Worm (Caenorhabditis elegans) whole organism, L2 larva: ENCODE results near the gene T08D10.3.

Experiments used
- aly-2 ChIP-seq: fragments of 150-350 bp; optimal IDR thresholded peaks from 2 replicates; lab custom pipeline; 2014; ENCODE audit warnings: missing biosample characterization, missing genetic modification characterization
- crh-2 ChIP-seq: sonication (generic microtip); optimal IDR thresholded peaks from 2 replicates; lab custom pipeline; 2017; ENCODE audit warnings: missing biosample characterization, missing genetic modification characterization
- egl-27 ChIP-seq: sonication (generic microtip); optimal IDR thresholded peaks from 3 replicates; lab custom pipeline; 2017; ENCODE audit warnings: missing biosample characterization, missing genetic modification reagents, missing genetic modification characterization
- elt-1 ChIP-seq: fragments of 150-350 bp; optimal IDR thresholded peaks from 2 replicates; lab custom pipeline; 2014; ENCODE audit warnings: missing biosample characterization, missing genetic modification characterization
- lsy-2 ChIP-seq, 2 experiments: fragments of 150-350 bp in 1 of 2; sonication (generic microtip) in 1 of 2; optimal IDR thresholded peaks; 2 replicates each; lab custom pipeline; 2014 to 2017; ENCODE audit warnings: missing biosample characterization in 2 of 2, missing genetic modification characterization in 2 of 2
- mdl-1 ChIP-seq, 2 experiments: fragments of 150-350 bp in 1 of 2; sonication (generic microtip) in 1 of 2; optimal IDR thresholded peaks; 2 replicates each; lab custom pipeline; 2017; ENCODE audit warnings: missing biosample characterization in 2 of 2, missing genetic modification characterization in 2 of 2
- nhr-12 ChIP-seq: fragments of 150-350 bp; optimal IDR thresholded peaks from 2 replicates; lab custom pipeline; 2014; ENCODE audit warnings: missing biosample characterization, missing genetic modification characterization
- nhr-21 ChIP-seq: fragments of 150-350 bp; optimal IDR thresholded peaks from 2 replicates; lab custom pipeline; 2014; ENCODE audit warnings: missing biosample characterization, missing genetic modification characterization
- nhr-77 ChIP-seq: fragments of 150-350 bp; optimal IDR thresholded peaks from 2 replicates; lab custom pipeline; 2014; ENCODE audit warnings: missing biosample characterization, missing genetic modification characterization
- unc-62 ChIP-seq: fragments of 150-350 bp; optimal IDR thresholded peaks from 2 replicates; lab custom pipeline; 2014; ENCODE audit warnings: missing biosample characterization, missing genetic modification reagents, missing genetic modification characterization
- zag-1 ChIP-seq: fragments of 150-350 bp; optimal IDR thresholded peaks from 2 replicates; lab custom pipeline; 2014; ENCODE audit warnings: missing biosample characterization, missing genetic modification characterization

DNA sequence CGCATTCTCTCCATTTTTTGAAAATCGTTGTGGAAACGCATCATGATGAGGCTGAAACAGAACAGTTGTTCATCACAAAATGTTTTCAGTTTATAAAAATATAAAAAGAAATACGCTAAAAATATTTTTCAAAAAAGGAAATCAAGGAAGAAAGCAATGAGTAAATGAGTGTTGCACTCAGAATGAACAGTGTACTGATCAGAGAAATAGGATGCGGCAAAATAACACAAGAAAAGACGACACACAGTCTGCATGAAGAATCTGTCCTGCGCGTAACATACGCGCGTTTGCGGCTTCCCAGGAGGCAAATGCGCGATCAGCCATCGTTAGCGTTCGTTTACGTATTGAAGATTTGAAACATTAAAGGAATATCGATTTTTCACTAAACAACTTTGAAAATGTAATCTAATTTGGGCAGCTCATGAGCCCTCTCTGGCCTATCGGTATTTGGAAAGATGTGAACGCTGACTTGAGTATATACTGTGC is 28.4 kb downstream of the T08D10.3 start, which contains the start of gene C49F5.3:
- TF ChIP-seq nhr-21 (tag; lab: Kevin White, UChicago) (no peak), unc-62 (GFP tag; lab: Kevin White, UChicago) (no peak), zag-1 (no peak), mdl-1 (tag; optimal IDR thresholded peaks at IDR 0.05; lab: Kevin White, UChicago) (no peak), nhr-77 (tag; lab: Kevin White, UChicago) (no peak), elt-1 (no peak), egl-27 (tag; lab: Kevin White, UChicago) (no peak), crh-2 (tag; lab: Kevin White, UChicago) (no peak), aly-2 (tag; lab: Kevin White, UChicago) (no peak), nhr-12 (tag; lab: Kevin White, UChicago) (no peak), lsy-2 (tag; optimal IDR thresholded peaks at IDR 0.05; lab: Kevin White, UChicago) (no peak)
